Fruit fly (Drosophila melanogaster) whole organism, pupa: ENCODE measurements around the gene feo.

ENCODE experiments used
- CG10348 ChIP-seq: fragments of 200-800 bp; sonication (Bioruptor generic); IDR thresholded peaks from 2 replicates; pipeline ENCODE4 v1.3.6; 2022; ENCODE audit warnings: missing biosample characterization, missing genetic modification characterization
- CG14655 ChIP-seq: fragments of 200-800 bp; sonication (Bioruptor generic); optimal IDR thresholded peaks from 3 replicates; lab custom pipeline; 2017; ENCODE audit warnings: mild to moderate bottlenecking, missing biosample characterization, missing genetic modification reagents, missing genetic modification characterization
- CG15710 ChIP-seq: fragments of 200-800 bp; sonication (Bioruptor generic); optimal IDR thresholded peaks from 2 replicates; lab custom pipeline; 2018; ENCODE audit warnings: missing biosample characterization, mild to moderate bottlenecking, missing genetic modification characterization, moderate library complexity
- CG17806 ChIP-seq: fragments of 200-800 bp; sonication (Bioruptor generic); optimal IDR thresholded peaks from 2 replicates; lab custom pipeline; 2018; ENCODE audit warnings: missing biosample characterization, mild to moderate bottlenecking, missing genetic modification characterization, moderate library complexity
- CG32121 ChIP-seq: fragments of 200-800 bp; sonication (Bioruptor generic); IDR thresholded peaks from 2 replicates; pipeline ENCODE4 v1.3.6; 2022; ENCODE audit warnings: missing biosample characterization, missing genetic modification characterization
- CG34367 ChIP-seq: fragments of 200-800 bp; sonication (Bioruptor generic); optimal IDR thresholded peaks from 2 replicates; lab custom pipeline; 2018; ENCODE audit warnings: missing biosample characterization, mild to moderate bottlenecking, missing genetic modification characterization
- CG4496 ChIP-seq: fragments of 200-800 bp; sonication (Bioruptor generic); IDR thresholded peaks from 3 replicates; pipeline ENCODE4 v1.3.6; 2022; ENCODE audit warnings: missing biosample characterization, missing genetic modification characterization
- CG8301 ChIP-seq: fragments of 200-800 bp; sonication (Bioruptor generic); optimal IDR thresholded peaks from 2 replicates; lab custom pipeline; 2018; ENCODE audit warnings: missing biosample characterization, mild to moderate bottlenecking, missing genetic modification characterization
- CG9948 ChIP-seq: fragments of 200-800 bp; sonication (Bioruptor generic); optimal IDR thresholded peaks from 2 replicates; lab custom pipeline; 2018; ENCODE audit warnings: missing biosample characterization, mild to moderate bottlenecking, missing genetic modification characterization, moderate library complexity
- EcR ChIP-seq: fragments of 200-800 bp; sonication (Bioruptor generic); optimal IDR thresholded peaks from 3 replicates; lab custom pipeline; 2019; ENCODE audit warnings: missing biosample characterization, missing genetic modification characterization, mild to moderate bottlenecking, moderate library complexity, missing genetic modification reagents
- Pif1A ChIP-seq: fragments of 200-800 bp; sonication (Bioruptor generic); optimal IDR thresholded peaks from 3 replicates; lab custom pipeline; 2016; ENCODE audit warnings: missing biosample characterization, missing genetic modification characterization
- Snoo ChIP-seq: fragments of 200-800 bp; sonication (Bioruptor generic); optimal IDR thresholded peaks from 3 replicates; lab custom pipeline; 2017; ENCODE audit warnings: missing biosample characterization, mild to moderate bottlenecking, missing genetic modification characterization, inconsistent platforms
- gl ChIP-seq: fragments of 200-800 bp; sonication (Bioruptor generic); optimal IDR thresholded peaks from 2 replicates; lab custom pipeline; 2018; ENCODE audit warnings: missing biosample characterization, mild to moderate bottlenecking, missing genetic modification characterization
- rn ChIP-seq: fragments of 200-800 bp; sonication (Bioruptor generic); IDR thresholded peaks from 2 replicates; pipeline ENCODE4 v1.3.6; 2022; ENCODE audit warnings: missing biosample characterization, missing genetic modification characterization

DNA sequence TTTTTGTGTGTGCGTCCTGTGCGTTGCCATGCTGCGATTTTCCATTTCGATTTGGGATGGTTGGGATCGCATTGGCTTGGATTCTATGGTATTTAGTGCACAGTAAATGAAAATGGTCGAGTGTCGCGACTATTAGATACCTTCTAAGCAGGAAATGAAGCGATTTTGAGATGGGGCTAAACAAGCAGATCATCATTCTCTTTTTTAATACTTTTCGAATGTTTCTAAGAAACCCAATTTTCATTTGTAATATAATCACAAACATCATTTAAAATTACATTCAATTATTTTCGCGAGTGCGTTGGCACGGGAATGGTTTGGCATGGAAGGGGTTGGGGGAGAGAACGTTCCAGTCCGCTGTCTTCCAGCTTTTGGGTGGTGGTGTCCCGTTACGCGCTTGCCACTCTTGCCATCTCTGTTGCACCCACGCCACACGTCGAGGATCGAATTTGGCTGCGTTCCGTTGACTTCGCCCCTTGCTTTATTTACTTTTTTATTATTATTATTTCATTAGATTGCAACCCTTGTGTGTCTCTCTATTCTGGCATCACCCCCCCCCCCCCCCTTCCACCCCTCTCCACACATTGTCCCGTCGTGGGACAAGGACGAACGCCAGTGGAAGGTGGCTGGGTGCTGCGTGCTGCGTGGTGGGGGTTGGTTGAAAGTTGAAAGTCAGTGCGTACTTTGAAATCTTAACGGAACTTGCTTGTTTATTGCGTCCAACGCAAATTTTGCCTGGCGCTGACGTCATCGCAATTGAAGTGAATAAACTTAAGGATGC, 29.1 kb downstream of the feo start:
- TF ChIP-seq CG8301 (tag; lab: Kevin White, UChicago) (no peak), CG9948 (no peak), CG10348 (GFP tag; lab: Robert Waterston, UW) (no peak), EcR (GFP tag; lab: Kevin White, UChicago) (no peak), CG34367 (tag; lab: Kevin White, UChicago) (no peak), CG4496 (GFP tag; lab: Robert Waterston, UW) (no peak), gl (tag; lab: Kevin White, UChicago) (no peak), Snoo (tag; lab: Kevin White, UChicago) (no peak), CG15710 (no peak), CG32121 (no peak), Pif1A (GFP tag; lab: Kevin White, UChicago) (no peak), CG14655 (no peak), CG17806 (tag; lab: Kevin White, UChicago) (no peak), rn (GFP tag; lab: Robert Waterston, UW) (no peak)
